Worm (Caenorhabditis elegans) whole organism, L3 larva: ENCODE measurements around the gene pgl-3.
A peak's percentile ranks its signal among the peaks of the same experiment; 100 is the strongest.

ENCODE experiments used
- R02D3.7 ChIP-seq: fragments of 150-350 bp; optimal IDR thresholded peaks from 2 replicates; lab custom pipeline; 2014; ENCODE audit warnings: missing biosample characterization, missing genetic modification characterization
- ZK546.5 ChIP-seq: sonication (generic microtip); optimal IDR thresholded peaks from 2 replicates; lab custom pipeline; 2017; ENCODE audit warnings: missing biosample characterization, missing genetic modification characterization
- aly-2 ChIP-seq: fragments of 150-350 bp; optimal IDR thresholded peaks from 2 replicates; lab custom pipeline; 2014; ENCODE audit warnings: missing biosample characterization, missing genetic modification characterization
- ceh-28 ChIP-seq: fragments of 150-350 bp; optimal IDR thresholded peaks from 2 replicates; lab custom pipeline; 2014; ENCODE audit warnings: missing biosample characterization, missing genetic modification reagents, missing genetic modification characterization
- ceh-82 ChIP-seq: fragments of 150-350 bp; optimal IDR thresholded peaks from 2 replicates; lab custom pipeline; 2014; ENCODE audit warnings: missing biosample characterization, missing genetic modification characterization
- ceh-9 ChIP-seq: sonication (generic microtip); optimal IDR thresholded peaks from 2 replicates; lab custom pipeline; 2018; ENCODE audit warnings: missing biosample characterization, missing genetic modification characterization
- daf-12 ChIP-seq: fragments of 150-350 bp; optimal IDR thresholded peaks from 2 replicates; lab custom pipeline; 2014; ENCODE audit warnings: missing biosample characterization, missing genetic modification reagents, missing genetic modification characterization
- egl-27 ChIP-seq: sonication (generic microtip); optimal IDR thresholded peaks from 4 replicates; lab custom pipeline; 2017; ENCODE audit warnings: missing biosample characterization, missing genetic modification reagents, missing genetic modification characterization
- egl-5 ChIP-seq: fragments of 150-350 bp; optimal IDR thresholded peaks from 2 replicates; lab custom pipeline; 2017; ENCODE audit warnings: missing biosample characterization, missing genetic modification reagents, missing genetic modification characterization, inconsistent platforms
- elt-2 ChIP-seq: sonication (generic microtip); optimal IDR thresholded peaks from 2 replicates; lab custom pipeline; 2016; ENCODE audit warnings: missing genetic modification reagents, mild to moderate bottlenecking, missing genetic modification characterization, missing compliant biosample characterization
- eor-1 ChIP-seq, 2 experiments: fragments of 150-350 bp; optimal IDR thresholded peaks; 2 replicates each; lab custom pipeline; 2014 to 2018; ENCODE audit warnings: missing biosample characterization in 2 of 2, missing genetic modification characterization in 2 of 2
- fkh-10 ChIP-seq: sonication (generic microtip); optimal IDR thresholded peaks from 2 replicates; lab custom pipeline; 2017; ENCODE audit warnings: missing biosample characterization, missing genetic modification reagents, missing genetic modification characterization
- fkh-2 ChIP-seq: fragments of 150-350 bp; optimal IDR thresholded peaks from 2 replicates; lab custom pipeline; 2014; ENCODE audit warnings: missing biosample characterization, missing genetic modification reagents, missing genetic modification characterization
- fos-1 ChIP-seq: fragments of 150-350 bp; optimal IDR thresholded peaks from 2 replicates; lab custom pipeline; 2014; ENCODE audit warnings: missing biosample characterization, missing genetic modification characterization
- hmg-11 ChIP-seq: sonication (generic microtip); optimal IDR thresholded peaks from 2 replicates; lab custom pipeline; 2016; ENCODE audit warnings: missing genetic modification characterization, missing compliant biosample characterization
- jun-1 ChIP-seq: fragments of 150-350 bp; optimal IDR thresholded peaks from 2 replicates; lab custom pipeline; 2014; ENCODE audit warnings: missing biosample characterization, missing genetic modification reagents, missing genetic modification characterization
- lin-15B ChIP-seq: fragments of 150-350 bp; optimal IDR thresholded peaks from 2 replicates; lab custom pipeline; 2014; ENCODE audit warnings: missing biosample characterization, missing genetic modification characterization
- lin-39 ChIP-seq: fragments of 150-350 bp; optimal IDR thresholded peaks from 2 replicates; lab custom pipeline; 2018; ENCODE audit warnings: missing biosample characterization, missing genetic modification reagents, missing genetic modification characterization
- lsy-12 ChIP-seq: sonication (generic microtip); optimal IDR thresholded peaks from 2 replicates; lab custom pipeline; 2016; ENCODE audit warnings: mild to moderate bottlenecking, missing genetic modification characterization, missing compliant biosample characterization
- mdl-1 ChIP-seq: fragments of 150-350 bp; optimal IDR thresholded peaks from 2 replicates; lab custom pipeline; 2014; ENCODE audit warnings: missing biosample characterization, missing genetic modification characterization
- mml-1 ChIP-seq: fragments of 150-350 bp; sonication (generic microtip); optimal IDR thresholded peaks from 3 replicates; lab custom pipeline; 2014; ENCODE audit warnings: missing biosample characterization, missing genetic modification characterization
- nfya-1 ChIP-seq: sonication (generic microtip); optimal IDR thresholded peaks from 2 replicates; lab custom pipeline; 2017; ENCODE audit warnings: missing genetic modification characterization, mild to moderate bottlenecking, missing compliant biosample characterization, antibody characterized with exemption, moderate library complexity; ENCODE audit not compliant: insufficient read depth
- nhr-11 ChIP-seq: fragments of 150-350 bp; optimal IDR thresholded peaks from 2 replicates; lab custom pipeline; 2014; ENCODE audit warnings: missing biosample characterization, missing genetic modification characterization
- nhr-12 ChIP-seq: fragments of 150-350 bp; optimal IDR thresholded peaks from 2 replicates; lab custom pipeline; 2014; ENCODE audit warnings: missing biosample characterization, missing genetic modification characterization
- nhr-23 ChIP-seq: fragments of 150-350 bp; optimal IDR thresholded peaks from 2 replicates; lab custom pipeline; 2014; ENCODE audit warnings: missing biosample characterization, missing genetic modification reagents, missing genetic modification characterization
- nhr-25 ChIP-seq: sonication (generic microtip); optimal IDR thresholded peaks from 2 replicates; lab custom pipeline; 2017; ENCODE audit warnings: missing biosample characterization, missing genetic modification characterization
- nhr-43 ChIP-seq: sonication (generic microtip); optimal IDR thresholded peaks from 2 replicates; lab custom pipeline; 2016; ENCODE audit warnings: mild to moderate bottlenecking, missing genetic modification characterization, missing compliant biosample characterization; ENCODE audit not compliant: poor library complexity, severe bottlenecking
- nhr-67 ChIP-seq: fragments of 150-350 bp; optimal IDR thresholded peaks from 2 replicates; lab custom pipeline; 2014; ENCODE audit warnings: missing biosample characterization, missing genetic modification characterization
- nhr-76 ChIP-seq: fragments of 150-350 bp; sonication (generic microtip); optimal IDR thresholded peaks from 5 replicates; lab custom pipeline; 2014; ENCODE audit warnings: missing biosample characterization, missing genetic modification characterization
- nhr-77 ChIP-seq: fragments of 150-350 bp; optimal IDR thresholded peaks from 2 replicates; lab custom pipeline; 2014; ENCODE audit warnings: missing biosample characterization, missing genetic modification characterization
- pqm-1 ChIP-seq: fragments of 150-350 bp; optimal IDR thresholded peaks from 2 replicates; lab custom pipeline; 2017; ENCODE audit warnings: missing biosample characterization, missing genetic modification characterization, inconsistent platforms
- snpc-4 ChIP-seq: fragments of 150-350 bp; optimal IDR thresholded peaks from 2 replicates; lab custom pipeline; 2014; ENCODE audit warnings: missing biosample characterization, missing genetic modification characterization
- tbx-2 ChIP-seq: sonication (generic microtip); optimal IDR thresholded peaks from 2 replicates; lab custom pipeline; 2016; ENCODE audit warnings: mild to moderate bottlenecking, missing genetic modification characterization, missing compliant biosample characterization
- unc-39 ChIP-seq: sonication (generic microtip); optimal IDR thresholded peaks from 4 replicates; lab custom pipeline; 2017; ENCODE audit warnings: missing biosample characterization, missing genetic modification characterization
- unc-62 ChIP-seq: fragments of 150-350 bp; sonication (generic microtip); optimal IDR thresholded peaks from 4 replicates; lab custom pipeline; 2014; ENCODE audit warnings: missing biosample characterization, missing genetic modification reagents, missing genetic modification characterization
- zag-1 ChIP-seq: fragments of 150-350 bp; optimal IDR thresholded peaks from 2 replicates; lab custom pipeline; 2014; ENCODE audit warnings: missing biosample characterization, missing genetic modification characterization
- ztf-11 ChIP-seq: fragments of 150-350 bp; optimal IDR thresholded peaks from 2 replicates; lab custom pipeline; 2014; ENCODE audit warnings: missing biosample characterization, missing genetic modification characterization
- ztf-4 ChIP-seq: fragments of 150-350 bp; optimal IDR thresholded peaks from 2 replicates; lab custom pipeline; 2014; ENCODE audit warnings: missing biosample characterization, missing genetic modification characterization

Gene pgl-3

ce11 chrV:4731154-4731961 is 24.4 kb upstream of the pgl-3 start, which contains the start of gene F39G3.3 (continued):
- TF ChIP-seq daf-12 (tag; lab: Kevin White, UChicago) (no peak), nhr-11 (tag; lab: Kevin White, UChicago) (no peak), fkh-2 (tag; lab: Kevin White, UChicago) (no peak), jun-1 (tag; lab: Kevin White, UChicago) (no peak), nfya-1 (tag; lab: Kevin White, UChicago) (peak; percentile 72), zag-1 (tag; lab: Kevin White, UChicago) (no peak), elt-2 (tag; lab: Kevin White, UChicago) (peak; percentile 33), lin-15B (tag; lab: Kevin White, UChicago) (peak; percentile 11), nhr-25 (no peak), egl-5 (tag; lab: Kevin White, UChicago) (peak; percentile 80), nhr-23 (peak; percentile 45), mml-1 (tag; lab: Kevin White, UChicago) (no peak), nhr-76 (tag; lab: Kevin White, UChicago) (no peak), hmg-11 (tag; lab: Kevin White, UChicago) (peak; percentile 81), lin-39 (tag; lab: Kevin White, UChicago) (peak; percentile 94), unc-39 (no peak), snpc-4 (tag; lab: Kevin White, UChicago) (no peak), ceh-28 (tag; lab: Kevin White, UChicago) (no peak), nhr-12 (no peak), R02D3.7 (tag; lab: Kevin White, UChicago) (no peak), lsy-12 (tag; lab: Kevin White, UChicago) (no peak), aly-2 (tag; lab: Kevin White, UChicago) (no peak), nhr-67 (tag; lab: Kevin White, UChicago) (no peak)

ce11 chrV:4733952-4734351 is 21.8 kb upstream of the pgl-3 start:
- no peak for TF ChIP-seq ZK546.5 (tag; lab: Kevin White, UChicago)
- TF ChIP-seq eor-1 (tag; optimal IDR thresholded peaks at IDR 0.05; lab: Kevin White, UChicago) = no peak
- TF ChIP-seq ztf-4 = no peak
- TF ChIP-seq R02D3.7 (tag; lab: Kevin White, UChicago) = no peak
- TF ChIP-seq ztf-11 = no peak
- no peak for TF ChIP-seq lin-15B (tag; lab: Kevin White, UChicago)
- TF ChIP-seq nhr-23 = no peak
- TF ChIP-seq egl-27 (tag; lab: Kevin White, UChicago) = no peak
- no peak for TF ChIP-seq ceh-9 (tag; lab: Kevin White, UChicago)
- no peak for TF ChIP-seq tbx-2 (tag; lab: Kevin White, UChicago)
- TF ChIP-seq ceh-28 (tag; lab: Kevin White, UChicago) = no peak
- no peak for TF ChIP-seq fkh-2 (tag; lab: Kevin White, UChicago)

- TF ChIP-seq jun-1 (tag; lab: Kevin White, UChicago) (no peak), fkh-10 (no peak), nhr-76 (tag; lab: Kevin White, UChicago) (no peak), unc-62 (GFP tag; lab: Kevin White, UChicago) (no peak), nhr-43 (no peak), eor-1 (tag; optimal IDR thresholded peaks at IDR 0.05; lab: Kevin White, UChicago) (no peak), nhr-25 (no peak), pqm-1 (no peak), R02D3.7 (tag; lab: Kevin White, UChicago) (no peak), fos-1 (tag; lab: Kevin White, UChicago) (no peak), ceh-9 (tag; lab: Kevin White, UChicago) (no peak)
Observed at ce11 chrV:4734608-4735007, 21.2 kb upstream of the pgl-3 start.

ce11 chrV:4737727-4738126 is 18.1 kb upstream of the pgl-3 start, which contains the start of gene F39G3.2:
Gene F39G3.2 (plus strand): TSS chrV:4737831.
- TF ChIP-seq ceh-82 (no peak), fos-1 (tag; lab: Kevin White, UChicago) (no peak), mdl-1 (no peak), pqm-1 (peak; percentile 50), nhr-23 (no peak), R02D3.7 (tag; lab: Kevin White, UChicago) (no peak), nhr-77 (tag; lab: Kevin White, UChicago) (no peak), ZK546.5 (tag; lab: Kevin White, UChicago) (no peak), jun-1 (tag; lab: Kevin White, UChicago) (peak; percentile 4), lin-15B (tag; lab: Kevin White, UChicago) (no peak), lin-39 (tag; lab: Kevin White, UChicago) (no peak), elt-2 (tag; lab: Kevin White, UChicago) (peak; percentile 90), ztf-4 (no peak)
